Fruit fly (Drosophila melanogaster) whole organism, embryonic: Measurements from ENCODE around the gene CG31360.

ENCODE experiments used
- Atf6 ChIP-seq: fragments of 200-800 bp; sonication (Bioruptor generic); IDR thresholded peaks from 2 replicates; pipeline ENCODE4 v1.3.6; 2022; ENCODE audit warnings: missing biosample characterization, missing genetic modification characterization
- CG10147 ChIP-seq: fragments of 200-800 bp; sonication (Bioruptor generic); optimal IDR thresholded peaks from 2 replicates; lab custom pipeline; 2019; ENCODE audit warnings: missing biosample characterization, mild to moderate bottlenecking, missing genetic modification characterization, moderate library complexity
- CG10321 ChIP-seq: fragments of 200-800 bp; sonication (Bioruptor generic); IDR thresholded peaks from 2 replicates; pipeline ENCODE4 v1.3.6; 2022; ENCODE audit warnings: missing biosample characterization, missing genetic modification characterization
- CG10979 ChIP-seq: fragments of 200-800 bp; sonication (Bioruptor generic); optimal IDR thresholded peaks from 2 replicates; lab custom pipeline; 2018; ENCODE audit warnings: missing biosample characterization, mild to moderate bottlenecking, missing genetic modification characterization, moderate library complexity
- CG11696 ChIP-seq: fragments of 200-800 bp; sonication (Bioruptor generic); IDR thresholded peaks from 2 replicates; pipeline ENCODE4 v1.3.6; 2022; ENCODE audit warnings: missing biosample characterization, missing genetic modification characterization
- CG12219 ChIP-seq: fragments of 200-800 bp; sonication (Bioruptor generic); optimal IDR thresholded peaks from 3 replicates; lab custom pipeline; 2018; ENCODE audit warnings: missing biosample characterization, mild to moderate bottlenecking, missing genetic modification characterization
- CG14441 ChIP-seq: fragments of 200-800 bp; sonication (Bioruptor generic); IDR thresholded peaks from 2 replicates; pipeline ENCODE4 v1.3.6; 2022; ENCODE audit warnings: missing biosample characterization, missing genetic modification characterization
- CG15011 ChIP-seq: fragments of 200-800 bp; sonication (Bioruptor generic); optimal IDR thresholded peaks from 3 replicates; lab custom pipeline; 2018; ENCODE audit warnings: missing biosample characterization, mild to moderate bottlenecking, missing genetic modification characterization
- CG15696 ChIP-seq: fragments of 200-800 bp; sonication (Bioruptor generic); optimal IDR thresholded peaks from 2 replicates; lab custom pipeline; 2019; ENCODE audit warnings: missing biosample characterization, mild to moderate bottlenecking, missing genetic modification characterization, moderate library complexity
- CG1647 ChIP-seq: fragments of 200-800 bp; sonication (Bioruptor generic); optimal IDR thresholded peaks from 3 replicates; lab custom pipeline; 2016; ENCODE audit warnings: missing biosample characterization, missing genetic modification characterization
- CG17359 ChIP-seq: fragments of 200-800 bp; sonication (Bioruptor generic); optimal IDR thresholded peaks from 3 replicates; lab custom pipeline; 2018; ENCODE audit warnings: missing biosample characterization, mild to moderate bottlenecking, missing genetic modification characterization, moderate library complexity
- CG3163 ChIP-seq: fragments of 200-800 bp; sonication (Bioruptor generic); optimal IDR thresholded peaks from 3 replicates; lab custom pipeline; 2016; ENCODE audit warnings: missing biosample characterization, missing genetic modification characterization
- CG3407 ChIP-seq: fragments of 200-800 bp; sonication (Bioruptor generic); optimal IDR thresholded peaks from 2 replicates; lab custom pipeline; 2018; ENCODE audit warnings: missing biosample characterization, mild to moderate bottlenecking, missing genetic modification characterization
- CG42726 ChIP-seq: fragments of 200-800 bp; sonication (Bioruptor generic); IDR thresholded peaks from 2 replicates; pipeline ENCODE4 v1.3.6; 2022; ENCODE audit warnings: missing biosample characterization, missing genetic modification characterization; ENCODE audit not compliant: partially characterized antibody
- CG4360 ChIP-seq: fragments of 200-800 bp; sonication (Bioruptor generic); IDR thresholded peaks from 2 replicates; pipeline ENCODE4 v1.3.6; 2022; ENCODE audit warnings: missing biosample characterization, missing genetic modification characterization
- CG4730 ChIP-seq: fragments of 200-800 bp; sonication (Bioruptor generic); IDR thresholded peaks from 2 replicates; pipeline ENCODE4 v1.3.6; 2022; ENCODE audit warnings: missing biosample characterization, missing genetic modification characterization
- CG5180 ChIP-seq: fragments of 200-800 bp; sonication (Bioruptor generic); optimal IDR thresholded peaks from 3 replicates; lab custom pipeline; 2017; ENCODE audit warnings: missing biosample characterization, missing genetic modification characterization, mild to moderate bottlenecking, moderate library complexity, missing genetic modification reagents
- CG6272 ChIP-seq: fragments of 200-800 bp; sonication (Bioruptor generic); IDR thresholded peaks from 2 replicates; pipeline ENCODE4 v1.3.6; 2022; ENCODE audit warnings: missing biosample characterization, missing genetic modification characterization
- CG7357 ChIP-seq: fragments of 200-800 bp; sonication (Bioruptor generic); IDR thresholded peaks from 3 replicates; pipeline ENCODE4 v1.3.6; 2022; ENCODE audit warnings: missing biosample characterization, missing genetic modification characterization
- CG8089 ChIP-seq: fragments of 200-800 bp; sonication (Bioruptor generic); optimal IDR thresholded peaks from 3 replicates; lab custom pipeline; 2016; ENCODE audit warnings: missing biosample characterization, missing genetic modification characterization
- CG8281 ChIP-seq: fragments of 200-800 bp; sonication (Bioruptor generic); optimal IDR thresholded peaks from 2 replicates; lab custom pipeline; 2018; ENCODE audit warnings: missing biosample characterization, mild to moderate bottlenecking, missing genetic modification characterization, moderate library complexity
- CG9797 ChIP-seq: fragments of 200-800 bp; sonication (Bioruptor generic); optimal IDR thresholded peaks from 3 replicates; lab custom pipeline; 2018; ENCODE audit warnings: missing biosample characterization, mild to moderate bottlenecking, missing genetic modification characterization
- D19A ChIP-seq: fragments of 200-800 bp; optimal IDR thresholded peaks from 3 replicates; lab custom pipeline; 2019; ENCODE audit warnings: missing biosample characterization, mild to moderate bottlenecking, missing genetic modification characterization, moderate library complexity
- HHEX ChIP-seq: fragments of 200-800 bp; sonication (Bioruptor generic); optimal IDR thresholded peaks from 3 replicates; lab custom pipeline; 2017; ENCODE audit warnings: missing biosample characterization, mild to moderate bottlenecking, missing genetic modification characterization, missing genetic modification reagents
- HLH54F ChIP-seq: fragments of 200-800 bp; sonication (Bioruptor generic); optimal IDR thresholded peaks from 3 replicates; lab custom pipeline; 2016; ENCODE audit warnings: missing biosample characterization, missing genetic modification characterization
- HLHmδ ChIP-seq: fragments of 200-800 bp; sonication (Bioruptor generic); optimal IDR thresholded peaks from 2 replicates; lab custom pipeline; 2018; ENCODE audit warnings: missing biosample characterization, mild to moderate bottlenecking, missing genetic modification characterization, moderate library complexity
- Hand ChIP-seq: fragments of 200-800 bp; sonication (Bioruptor generic); optimal IDR thresholded peaks from 2 replicates; lab custom pipeline; 2017; ENCODE audit warnings: mild to moderate bottlenecking, missing biosample characterization, missing genetic modification reagents, missing genetic modification characterization
- MBD-R2 ChIP-seq: fragments of 200-800 bp; sonication (Bioruptor generic); IDR thresholded peaks from 2 replicates; pipeline ENCODE4 v1.3.6; 2022; ENCODE audit warnings: missing biosample characterization, missing genetic modification characterization
- Oaz ChIP-seq: fragments of 200-800 bp; sonication (Bioruptor generic); IDR thresholded peaks from 2 replicates; pipeline ENCODE4 v1.3.6; 2022; ENCODE audit warnings: missing biosample characterization, missing genetic modification characterization
- Rfx ChIP-seq: fragments of 200-800 bp; sonication (Bioruptor generic); IDR thresholded peaks from 2 replicates; pipeline ENCODE4 v1.3.6; 2022; ENCODE audit warnings: missing biosample characterization, missing genetic modification characterization
- Ssrp ChIP-seq: fragments of 200-800 bp; sonication (Bioruptor generic); optimal IDR thresholded peaks from 2 replicates; lab custom pipeline; 2018; ENCODE audit warnings: missing biosample characterization, mild to moderate bottlenecking, missing genetic modification characterization, moderate library complexity
- Stat92E ChIP-seq, 3 experiments: fragments of >200 bp in 2 of 3; fragments of 200-800 bp in 1 of 3; sonication (Bioruptor generic) in 1 of 3; optimal IDR thresholded peaks; 2 replicates each; lab custom pipeline; 2017 to 2019; ENCODE audit warnings: missing biosample characterization in 3 of 3, missing genetic modification characterization in 3 of 3, mild to moderate bottlenecking in 1 of 3, moderate library complexity in 1 of 3
- TFAM ChIP-seq: fragments of 200-800 bp; sonication (Bioruptor generic); optimal IDR thresholded peaks from 2 replicates; lab custom pipeline; 2017; ENCODE audit warnings: missing biosample characterization, missing genetic modification characterization, inconsistent platforms
- Trl ChIP-seq, 3 experiments: fragments of >200 bp in 2 of 3; fragments of 200-800 bp in 1 of 3; sonication (Bioruptor generic) in 1 of 3; optimal IDR thresholded peaks; 2 replicates in 1 of 3; 3 replicates in 2 of 3; lab custom pipeline; 2016 to 2017; ENCODE audit warnings: missing biosample characterization in 1 of 3, missing genetic modification characterization in 1 of 3
- ap ChIP-seq: fragments of 200-800 bp; sonication (Bioruptor generic); IDR thresholded peaks from 2 replicates; pipeline ENCODE4 v1.3.6; 2022; ENCODE audit warnings: missing biosample characterization, missing genetic modification characterization
- bigmax ChIP-seq: fragments of 200-800 bp; sonication (Bioruptor generic); optimal IDR thresholded peaks from 2 replicates; lab custom pipeline; 2018; ENCODE audit warnings: missing biosample characterization, mild to moderate bottlenecking, missing genetic modification characterization
- br ChIP-seq: fragments of >200 bp; optimal IDR thresholded peaks from 2 replicates; lab custom pipeline; 2017
- chif ChIP-seq, 2 experiments: fragments of 200-800 bp; sonication (Bioruptor generic); optimal IDR thresholded peaks; 3 replicates each; lab custom pipeline; 2016; ENCODE audit warnings: missing biosample characterization in 2 of 2, missing genetic modification characterization in 2 of 2
- chm ChIP-seq: fragments of 200-800 bp; sonication (Bioruptor generic); IDR thresholded peaks from 2 replicates; pipeline ENCODE4 v1.3.6; 2022; ENCODE audit warnings: missing biosample characterization, missing genetic modification characterization
- dm ChIP-seq: fragments of 200-800 bp; sonication (Bioruptor generic); optimal IDR thresholded peaks from 3 replicates; lab custom pipeline; 2016; ENCODE audit warnings: missing biosample characterization, missing genetic modification characterization
- dysf ChIP-seq: fragments of 200-800 bp; sonication (Bioruptor generic); IDR thresholded peaks from 3 replicates; pipeline ENCODE4 v1.3.6; 2022; ENCODE audit warnings: missing biosample characterization, missing genetic modification characterization
- ind ChIP-seq: fragments of 200-800 bp; sonication (Bioruptor generic); optimal IDR thresholded peaks from 3 replicates; lab custom pipeline; 2016; ENCODE audit warnings: missing biosample characterization, missing genetic modification characterization
- lola ChIP-seq, 3 experiments: fragments of >200 bp in 2 of 3; fragments of 200-800 bp in 1 of 3; sonication (Bioruptor generic) in 1 of 3; optimal IDR thresholded peaks; 2 replicates each; lab custom pipeline; 2017 to 2019; ENCODE audit warnings: missing biosample characterization in 3 of 3, missing genetic modification characterization in 3 of 3, mild to moderate bottlenecking in 1 of 3, moderate library complexity in 1 of 3
- mirr ChIP-seq: fragments of 200-800 bp; sonication (Bioruptor generic); optimal IDR thresholded peaks from 3 replicates; lab custom pipeline; 2018; ENCODE audit warnings: missing biosample characterization, mild to moderate bottlenecking, missing genetic modification characterization
- nau ChIP-seq: fragments of 200-800 bp; sonication (Bioruptor generic); optimal IDR thresholded peaks from 3 replicates; lab custom pipeline; 2017; ENCODE audit warnings: missing biosample characterization, mild to moderate bottlenecking, missing genetic modification characterization, missing genetic modification reagents
- pnt ChIP-seq: fragments of 200-800 bp; sonication (Bioruptor generic); optimal IDR thresholded peaks from 3 replicates; lab custom pipeline; 2016; ENCODE audit warnings: missing biosample characterization, missing genetic modification characterization
- shn ChIP-seq: fragments of 200-800 bp; sonication (Bioruptor generic); optimal IDR thresholded peaks from 3 replicates; lab custom pipeline; 2016; ENCODE audit warnings: missing biosample characterization, missing genetic modification characterization
- slbo ChIP-seq: fragments of 200-800 bp; sonication (Bioruptor generic); IDR thresholded peaks from 2 replicates; pipeline ENCODE4 v1.3.6; 2022; ENCODE audit warnings: missing biosample characterization, missing genetic modification characterization
- zen2 ChIP-seq: fragments of 200-800 bp; sonication (Bioruptor generic); IDR thresholded peaks from 3 replicates; pipeline ENCODE4 v1.3.6; 2022; ENCODE audit warnings: missing biosample characterization, missing genetic modification characterization; ENCODE audit not compliant: partially characterized antibody
- zfh2 ChIP-seq: fragments of 200-800 bp; sonication (Bioruptor generic); optimal IDR thresholded peaks from 2 replicates; lab custom pipeline; 2016; ENCODE audit warnings: missing biosample characterization, missing genetic modification characterization

Gene CG31360

DNA sequence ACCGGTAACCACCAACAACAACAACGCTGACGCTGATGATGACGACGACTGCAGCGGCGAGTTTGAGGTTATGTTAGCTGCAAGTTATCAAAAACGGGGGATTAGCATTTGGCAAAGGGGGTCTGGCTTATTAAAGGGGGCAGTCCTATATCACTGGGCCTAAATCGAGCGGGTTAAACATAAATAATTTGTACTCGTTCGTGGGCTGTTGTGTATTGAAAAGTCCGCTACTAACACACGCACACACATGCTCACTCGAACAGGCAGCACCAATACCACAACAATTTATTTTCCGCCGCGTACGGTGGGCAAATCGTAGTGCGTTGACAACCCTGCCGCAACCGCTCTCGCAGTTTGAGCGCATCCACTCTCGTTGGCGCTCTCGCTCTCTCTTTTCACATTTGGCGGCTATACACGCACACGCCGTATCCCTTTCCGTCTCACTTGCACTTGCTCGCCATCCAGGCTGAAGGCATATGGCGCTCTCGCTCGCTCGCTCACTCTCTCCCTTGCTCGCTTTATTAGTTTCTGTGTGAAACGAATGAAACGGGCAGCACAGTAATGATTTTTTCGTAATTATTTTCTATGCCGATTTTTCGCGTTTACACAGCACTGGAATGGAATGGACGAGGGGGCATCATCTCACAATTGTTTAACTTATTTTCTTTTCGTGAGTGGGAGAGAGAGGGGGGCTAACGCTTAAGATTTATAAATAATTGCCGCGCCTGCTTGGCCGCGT, 32.1 kb downstream of the CG31360 start (continued):
- no peak for TF ChIP-seq CG9797
- TF ChIP-seq Rfx (GFP tag; lab: Robert Waterston, UW): no peak
- no peak for TF ChIP-seq lola (GFP tag; optimal IDR thresholded peaks at IDR 0.05; lab: Kevin White, UChicago)
- no peak for TF ChIP-seq CG1647
- no peak for TF ChIP-seq CG10321 (GFP tag; lab: Robert Waterston, UW)
- TF ChIP-seq Trl (optimal IDR thresholded peaks at IDR 0.05; lab: Kevin White, UChicago): peak; percentile 98
- peak; percentile 80 for TF ChIP-seq Trl (GFP tag; optimal IDR thresholded peaks at IDR 0.05; lab: Kevin White, UChicago)
- peak; percentile 36 for TF ChIP-seq CG12219
- no peak for TF ChIP-seq br (lab: Kevin White, UChicago)
- TF ChIP-seq CG42726: no peak
- peak; percentile 95 for TF ChIP-seq bigmax (GFP tag; lab: Kevin White, UChicago)
- no peak for TF ChIP-seq CG15696 (tag; lab: Kevin White, UChicago)
- TF ChIP-seq D19A (tag; lab: Kevin White, UChicago): peak; percentile 5
- TF ChIP-seq Oaz (GFP tag; lab: Robert Waterston, UW): no peak
- peak; percentile 8 for TF ChIP-seq CG10147
- no peak for TF ChIP-seq ind (GFP tag; lab: Kevin White, UChicago)
- TF ChIP-seq TFAM (GFP tag; lab: Kevin White, UChicago): no peak
- TF ChIP-seq CG4730 (GFP tag; lab: Robert Waterston, UW): no peak
- TF ChIP-seq pnt (GFP tag; lab: Kevin White, UChicago): no peak
- peak; percentile 50 for TF ChIP-seq dm (GFP tag; lab: Kevin White, UChicago)
- TF ChIP-seq CG4360: no peak
- TF ChIP-seq nau: peak; percentile 34
- TF ChIP-seq slbo: no peak
- peak; percentile 51 for TF ChIP-seq zfh2
- TF ChIP-seq CG8281 (tag; lab: Kevin White, UChicago): no peak
- peak; percentile 70 for TF ChIP-seq mirr (GFP tag; lab: Kevin White, UChicago)
- TF ChIP-seq CG5180 (GFP tag; lab: Kevin White, UChicago): peak; percentile 83
- no peak for TF ChIP-seq zen2 (GFP tag; lab: Robert Waterston, UW)
- TF ChIP-seq Ssrp (tag; lab: Kevin White, UChicago): no peak
- no peak for TF ChIP-seq CG15011 (GFP tag; lab: Kevin White, UChicago)
- no peak for TF ChIP-seq Atf6 (GFP tag; lab: Robert Waterston, UW)
- peak; percentile 39 for TF ChIP-seq CG3163 (GFP tag; lab: Kevin White, UChicago)
- no peak for TF ChIP-seq Stat92E (GFP tag; optimal IDR thresholded peaks at IDR 0.05; lab: Kevin White, UChicago)
- TF ChIP-seq CG8089 (GFP tag; lab: Kevin White, UChicago): no peak
- TF ChIP-seq CG6272 (GFP tag; lab: Robert Waterston, UW): no peak
- TF ChIP-seq chif (GFP tag; optimal IDR thresholded peaks at IDR 0.05; lab: Kevin White, UChicago): no peak
- no peak for TF ChIP-seq dysf (GFP tag; lab: Robert Waterston, UW)
- TF ChIP-seq CG10979 (tag; lab: Kevin White, UChicago): no peak
- TF ChIP-seq CG14441: no peak
- TF ChIP-seq MBD-R2: no peak
- no peak for TF ChIP-seq CG3407 (GFP tag; lab: Kevin White, UChicago)
- TF ChIP-seq ap (GFP tag; lab: Robert Waterston, UW): no peak
- TF ChIP-seq chm: no peak
- TF ChIP-seq HLH54F (GFP tag; lab: Kevin White, UChicago): peak; percentile 6
- no peak for TF ChIP-seq CG17359 (tag; lab: Kevin White, UChicago)
- TF ChIP-seq shn: peak; percentile 48
- TF ChIP-seq Hand (GFP tag; lab: Kevin White, UChicago): peak; percentile 15
- no peak for TF ChIP-seq HHEX
- TF ChIP-seq CG11696 (GFP tag; lab: Robert Waterston, UW): no peak
- no peak for TF ChIP-seq CG7357 (GFP tag; lab: Robert Waterston, UW)
- peak; percentile 72 for TF ChIP-seq HLHmδ (GFP tag; lab: Kevin White, UChicago)
